Fruit fly (Drosophila melanogaster) whole organism, embryonic: ENCODE data around the gene CG12182.

Source experiments
- BtbVII ChIP-seq: fragments of 200-800 bp; sonication (Bioruptor generic); optimal IDR thresholded peaks from 3 replicates; lab custom pipeline; 2017; ENCODE audit warnings: missing biosample characterization, mild to moderate bottlenecking, missing genetic modification characterization
- C15 ChIP-seq: fragments of 200-800 bp; sonication (Bioruptor generic); IDR thresholded peaks from 3 replicates; pipeline ENCODE4 v1.3.6; 2022; ENCODE audit warnings: missing biosample characterization, missing genetic modification characterization
- CG10654 ChIP-seq: fragments of 200-800 bp; sonication (Bioruptor generic); optimal IDR thresholded peaks from 2 replicates; lab custom pipeline; 2016; ENCODE audit warnings: missing biosample characterization, missing genetic modification characterization
- CG11398 ChIP-seq: fragments of 200-800 bp; sonication (Bioruptor generic); optimal IDR thresholded peaks from 2 replicates; lab custom pipeline; 2016; ENCODE audit warnings: missing biosample characterization, missing genetic modification characterization
- CG11695 ChIP-seq: fragments of 200-800 bp; sonication (Bioruptor generic); IDR thresholded peaks from 3 replicates; pipeline ENCODE4 v1.3.6; 2022; ENCODE audit warnings: missing biosample characterization, missing genetic modification characterization
- CG12299 ChIP-seq: fragments of 200-800 bp; sonication (Bioruptor generic); optimal IDR thresholded peaks from 2 replicates; lab custom pipeline; 2018; ENCODE audit warnings: missing biosample characterization, mild to moderate bottlenecking, missing genetic modification characterization
- CG12744 ChIP-seq: fragments of 200-800 bp; sonication (Bioruptor generic); optimal IDR thresholded peaks from 2 replicates; lab custom pipeline; 2016; ENCODE audit warnings: missing biosample characterization, missing genetic modification characterization
- CG12942 ChIP-seq: fragments of 200-800 bp; sonication (Bioruptor generic); optimal IDR thresholded peaks from 3 replicates; lab custom pipeline; 2016; ENCODE audit warnings: missing biosample characterization, missing genetic modification characterization
- CG14441 ChIP-seq: fragments of 200-800 bp; sonication (Bioruptor generic); IDR thresholded peaks from 2 replicates; pipeline ENCODE4 v1.3.6; 2022; ENCODE audit warnings: missing biosample characterization, missing genetic modification characterization
- CG15073 ChIP-seq: fragments of 200-800 bp; sonication (Bioruptor generic); optimal IDR thresholded peaks from 2 replicates; lab custom pipeline; 2016; ENCODE audit warnings: missing biosample characterization, missing genetic modification characterization
- CG15696 ChIP-seq: fragments of 200-800 bp; sonication (Bioruptor generic); optimal IDR thresholded peaks from 2 replicates; lab custom pipeline; 2019; ENCODE audit warnings: missing biosample characterization, mild to moderate bottlenecking, missing genetic modification characterization, moderate library complexity
- CG17328 ChIP-seq: fragments of 200-800 bp; sonication (Bioruptor generic); IDR thresholded peaks from 2 replicates; pipeline ENCODE4 v1.3.6; 2022; ENCODE audit warnings: missing biosample characterization, missing genetic modification characterization
- CG17912 ChIP-seq: fragments of 200-800 bp; sonication (Bioruptor generic); optimal IDR thresholded peaks from 2 replicates; lab custom pipeline; 2018; ENCODE audit warnings: missing biosample characterization, mild to moderate bottlenecking, missing genetic modification characterization
- CG2120 ChIP-seq: fragments of 200-800 bp; sonication (Bioruptor generic); optimal IDR thresholded peaks from 3 replicates; lab custom pipeline; 2016; ENCODE audit warnings: missing biosample characterization, missing genetic modification characterization
- CG2129 ChIP-seq: fragments of 200-800 bp; sonication (Bioruptor generic); IDR thresholded peaks from 2 replicates; pipeline ENCODE4 v1.3.6; 2022; ENCODE audit warnings: missing biosample characterization, missing genetic modification characterization; ENCODE audit not compliant: partially characterized antibody
- CG3847 ChIP-seq: fragments of 200-800 bp; sonication (Bioruptor generic); IDR thresholded peaks from 2 replicates; pipeline ENCODE4 v1.3.6; 2022; ENCODE audit warnings: missing biosample characterization, missing genetic modification characterization
- CG7271 ChIP-seq: fragments of 200-800 bp; sonication (Bioruptor generic); optimal IDR thresholded peaks from 2 replicates; lab custom pipeline; 2018; ENCODE audit warnings: missing biosample characterization, mild to moderate bottlenecking, missing genetic modification characterization, moderate library complexity
- Dbx ChIP-seq: fragments of 200-800 bp; sonication (Bioruptor generic); IDR thresholded peaks from 3 replicates; pipeline ENCODE4 v1.3.6; 2022; ENCODE audit warnings: missing biosample characterization, missing genetic modification characterization
- Elba2 ChIP-seq: fragments of 200-800 bp; sonication (Bioruptor generic); optimal IDR thresholded peaks from 3 replicates; lab custom pipeline; 2016; ENCODE audit warnings: missing biosample characterization, missing genetic modification characterization
- Fer1 ChIP-seq: fragments of 200-800 bp; sonication (Bioruptor generic); optimal IDR thresholded peaks from 2 replicates; lab custom pipeline; 2017; ENCODE audit warnings: missing biosample characterization, mild to moderate bottlenecking, missing genetic modification characterization
- Fer3 ChIP-seq: fragments of 200-800 bp; sonication (Bioruptor generic); optimal IDR thresholded peaks from 2 replicates; lab custom pipeline; 2018; ENCODE audit warnings: missing biosample characterization, mild to moderate bottlenecking, missing genetic modification characterization, moderate library complexity
- GATAe ChIP-seq: fragments of 200-800 bp; sonication (Bioruptor generic); conservative IDR thresholded peaks from 2 replicates; pipeline ENCODE4 v1.3.6; 2022; ENCODE audit warnings: missing biosample characterization, missing genetic modification characterization
- Hand ChIP-seq: fragments of 200-800 bp; sonication (Bioruptor generic); optimal IDR thresholded peaks from 2 replicates; lab custom pipeline; 2017; ENCODE audit warnings: mild to moderate bottlenecking, missing biosample characterization, missing genetic modification reagents, missing genetic modification characterization
- Hr3 ChIP-seq: fragments of 200-800 bp; sonication (Bioruptor generic); optimal IDR thresholded peaks from 3 replicates; lab custom pipeline; 2016; ENCODE audit warnings: missing biosample characterization, missing genetic modification characterization
- Hr39 ChIP-seq: fragments of >200 bp; optimal IDR thresholded peaks from 2 replicates; lab custom pipeline; 2017
- Lpt ChIP-seq: fragments of >200 bp; optimal IDR thresholded peaks from 2 replicates; lab custom pipeline; 2018; ENCODE audit warnings: missing biosample characterization, missing genetic modification characterization
- Mrtf ChIP-seq: fragments of 200-800 bp; sonication (Bioruptor generic); IDR thresholded peaks from 3 replicates; pipeline ENCODE4 v1.3.6; 2022; ENCODE audit warnings: missing biosample characterization, missing genetic modification characterization
- NFAT ChIP-seq: fragments of 200-800 bp; sonication (Bioruptor generic); IDR thresholded peaks from 2 replicates; pipeline ENCODE4 v1.3.6; 2022; ENCODE audit warnings: missing biosample characterization, missing genetic modification characterization
- PHDP ChIP-seq: fragments of 200-800 bp; sonication (Bioruptor generic); optimal IDR thresholded peaks from 3 replicates; lab custom pipeline; 2018; ENCODE audit warnings: missing biosample characterization, mild to moderate bottlenecking, missing genetic modification characterization, moderate library complexity
- Rfx ChIP-seq: fragments of 200-800 bp; sonication (Bioruptor generic); IDR thresholded peaks from 2 replicates; pipeline ENCODE4 v1.3.6; 2022; ENCODE audit warnings: missing biosample characterization, missing genetic modification characterization
- Trl ChIP-seq, 3 experiments: fragments of >200 bp in 2 of 3; fragments of 200-800 bp in 1 of 3; sonication (Bioruptor generic) in 1 of 3; optimal IDR thresholded peaks; 2 replicates in 1 of 3; 3 replicates in 2 of 3; lab custom pipeline; 2016 to 2017; ENCODE audit warnings: missing biosample characterization in 1 of 3, missing genetic modification characterization in 1 of 3
- YL-1 ChIP-seq: fragments of 200-800 bp; sonication (Bioruptor generic); optimal IDR thresholded peaks from 3 replicates; lab custom pipeline; 2017; ENCODE audit warnings: missing biosample characterization, mild to moderate bottlenecking, missing genetic modification characterization
- abd-A ChIP-seq: fragments of 200-800 bp; sonication (Bioruptor generic); optimal IDR thresholded peaks from 3 replicates; lab custom pipeline; 2019; ENCODE audit warnings: missing biosample characterization, mild to moderate bottlenecking, missing genetic modification characterization, moderate library complexity
- ac ChIP-seq: fragments of 200-800 bp; sonication (Bioruptor generic); optimal IDR thresholded peaks from 3 replicates; lab custom pipeline; 2017; ENCODE audit warnings: missing biosample characterization, mild to moderate bottlenecking, missing genetic modification characterization
- bcd ChIP-seq: fragments of 200-800 bp; sonication (Bioruptor generic); optimal IDR thresholded peaks from 2 replicates; lab custom pipeline; 2017; ENCODE audit warnings: missing biosample characterization, mild to moderate bottlenecking, missing genetic modification characterization
- bigmax ChIP-seq: fragments of 200-800 bp; sonication (Bioruptor generic); optimal IDR thresholded peaks from 2 replicates; lab custom pipeline; 2018; ENCODE audit warnings: missing biosample characterization, mild to moderate bottlenecking, missing genetic modification characterization
- bowl ChIP-seq: fragments of 200-800 bp; sonication (Bioruptor generic); IDR thresholded peaks from 2 replicates; pipeline ENCODE4 v1.3.6; 2022; ENCODE audit warnings: missing biosample characterization, missing genetic modification characterization
- btn ChIP-seq: fragments of 200-800 bp; sonication (Bioruptor generic); optimal IDR thresholded peaks from 2 replicates; lab custom pipeline; 2016; ENCODE audit warnings: missing biosample characterization, missing genetic modification characterization
- da ChIP-seq: fragments of 200-800 bp; sonication (Bioruptor generic); optimal IDR thresholded peaks from 2 replicates; lab custom pipeline; 2016; ENCODE audit warnings: missing biosample characterization, missing genetic modification characterization
- fd64A ChIP-seq: fragments of 200-800 bp; sonication (Bioruptor generic); optimal IDR thresholded peaks from 3 replicates; lab custom pipeline; 2018; ENCODE audit warnings: missing biosample characterization, mild to moderate bottlenecking, missing genetic modification characterization
- ham ChIP-seq: fragments of 200-800 bp; sonication (Bioruptor generic); IDR thresholded peaks from 2 replicates; pipeline ENCODE4 v1.3.6; 2022; ENCODE audit warnings: missing biosample characterization, missing genetic modification characterization
- hbn ChIP-seq: fragments of 200-800 bp; sonication (Bioruptor generic); IDR thresholded peaks from 2 replicates; pipeline ENCODE4 v1.3.6; 2022; ENCODE audit warnings: missing biosample characterization, missing genetic modification characterization; ENCODE audit not compliant: partially characterized antibody
- kah ChIP-seq: fragments of 200-800 bp; sonication (Bioruptor generic); optimal IDR thresholded peaks from 2 replicates; lab custom pipeline; 2018; ENCODE audit warnings: missing biosample characterization, mild to moderate bottlenecking, missing genetic modification characterization
- lab ChIP-seq: fragments of 200-800 bp; sonication (Bioruptor generic); optimal IDR thresholded peaks from 3 replicates; lab custom pipeline; 2017; ENCODE audit warnings: missing biosample characterization, missing genetic modification characterization, mild to moderate bottlenecking, moderate library complexity, missing genetic modification reagents
- odd ChIP-seq: fragments of 200-800 bp; sonication (Bioruptor generic); optimal IDR thresholded peaks from 2 replicates; lab custom pipeline; 2017; ENCODE audit warnings: missing biosample characterization, mild to moderate bottlenecking, missing genetic modification characterization
- sd ChIP-seq: fragments of 200-800 bp; sonication (Bioruptor generic); optimal IDR thresholded peaks from 3 replicates; lab custom pipeline; 2018; ENCODE audit warnings: missing biosample characterization, mild to moderate bottlenecking, missing genetic modification characterization, moderate library complexity
- ssp ChIP-seq: fragments of 200-800 bp; sonication (Bioruptor generic); IDR thresholded peaks from 2 replicates; pipeline ENCODE4 v1.3.6; 2022; ENCODE audit warnings: missing biosample characterization, missing genetic modification characterization
- stwl ChIP-seq: fragments of 200-800 bp; sonication (Bioruptor generic); optimal IDR thresholded peaks from 3 replicates; lab custom pipeline; 2018; ENCODE audit warnings: missing biosample characterization, mild to moderate bottlenecking, missing genetic modification characterization, moderate library complexity
- sug ChIP-seq: fragments of 200-800 bp; optimal IDR thresholded peaks from 2 replicates; lab custom pipeline; 2019; ENCODE audit warnings: missing biosample characterization, mild to moderate bottlenecking, missing genetic modification characterization, moderate library complexity
- tin ChIP-seq: fragments of 200-800 bp; sonication (Bioruptor generic); optimal IDR thresholded peaks from 3 replicates; lab custom pipeline; 2016; ENCODE audit warnings: missing biosample characterization, missing genetic modification characterization
- trem ChIP-seq: fragments of 200-800 bp; optimal IDR thresholded peaks from 3 replicates; lab custom pipeline; 2019; ENCODE audit warnings: missing biosample characterization, mild to moderate bottlenecking, missing genetic modification characterization, moderate library complexity
- unc-4 ChIP-seq: fragments of 200-800 bp; sonication (Bioruptor generic); IDR thresholded peaks from 2 replicates; pipeline ENCODE4 v1.3.6; 2022; ENCODE audit warnings: missing biosample characterization, missing genetic modification characterization; ENCODE audit not compliant: partially characterized antibody

The CG12182 gene

DNA sequence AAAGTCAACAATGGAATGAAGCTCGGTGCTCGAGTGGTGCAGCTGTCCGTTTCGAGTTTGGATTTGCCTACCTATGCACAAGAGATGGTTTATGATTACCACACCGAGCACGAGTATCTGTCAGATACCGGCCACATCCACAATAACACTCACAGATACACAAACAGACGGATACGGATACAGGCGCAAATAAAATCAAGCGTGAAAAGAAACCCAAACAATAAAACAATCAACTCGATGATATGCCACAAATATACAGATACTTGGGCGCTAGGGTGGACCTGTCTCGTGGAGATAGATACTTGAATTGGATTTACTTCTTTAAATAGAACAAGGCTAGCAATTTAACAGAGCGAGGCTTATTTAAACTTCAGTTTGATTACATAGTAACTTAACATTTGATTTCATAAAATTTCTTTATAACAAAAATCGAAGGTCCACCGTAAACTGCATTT is 29.1 kb downstream of the CG12182 start (continued):
- TF ChIP-seq sug (tag; lab: Kevin White, UChicago) (peak; percentile 13), Elba2 (GFP tag; lab: Kevin White, UChicago) (no peak), Fer3 (peak; percentile 19), stwl (tag; lab: Kevin White, UChicago) (no peak), C15 (GFP tag; lab: Robert Waterston, UW) (no peak), CG10654 (GFP tag; lab: Kevin White, UChicago) (peak; percentile 9), CG17328 (GFP tag; lab: Robert Waterston, UW) (no peak), hbn (no peak), CG11398 (no peak), YL-1 (GFP tag; lab: Kevin White, UChicago) (no peak), CG11695 (0 out of 3 replicates have a peak, but pooled peaks have one; percentile 45), trem (tag; lab: Kevin White, UChicago) (peak; percentile 25), Hr39 (lab: Kevin White, UChicago) (no peak), btn (GFP tag; lab: Kevin White, UChicago) (no peak), Mrtf (GFP tag; lab: Robert Waterston, UW) (no peak), odd (peak; percentile 52), bcd (GFP tag; lab: Kevin White, UChicago) (no peak), CG12942 (no peak), CG12744 (peak; percentile 44), CG15696 (tag; lab: Kevin White, UChicago) (no peak), CG7271 (tag; lab: Kevin White, UChicago) (no peak), ac (GFP tag; lab: Kevin White, UChicago) (no peak), CG15073 (no peak), ssp (GFP tag; lab: Robert Waterston, UW) (no peak), Lpt (no peak), PHDP (peak; percentile 65), Dbx (GFP tag; lab: Robert Waterston, UW) (no peak), GATAe (no peak), Fer1 (peak; percentile 33), Trl (optimal IDR thresholded peaks at IDR 0.05; lab: Kevin White, UChicago) (no peak), Trl (GFP tag; optimal IDR thresholded peaks at IDR 0.05; lab: Kevin White, UChicago) (peak; percentile 18), kah (GFP tag; lab: Kevin White, UChicago) (no peak), unc-4 (no peak), da (GFP tag; lab: Kevin White, UChicago) (no peak), NFAT (GFP tag; lab: Robert Waterston, UW) (no peak), Hr3 (GFP tag; lab: Kevin White, UChicago) (no peak), CG3847 (GFP tag; lab: Robert Waterston, UW) (no peak), fd64A (peak; percentile 16), bowl (GFP tag; lab: Robert Waterston, UW) (no peak), ham (GFP tag; lab: Robert Waterston, UW) (no peak), CG12299 (no peak), CG14441 (GFP tag; lab: Robert Waterston, UW) (peak; percentile 13; the same call in 1 of the 2 replicates), Rfx (no peak), lab (GFP tag; lab: Kevin White, UChicago) (peak; percentile 70), Hand (GFP tag; lab: Kevin White, UChicago) (no peak), abd-A (tag; lab: Kevin White, UChicago) (no peak), BtbVII (GFP tag; lab: Kevin White, UChicago) (peak; percentile 27), bigmax (GFP tag; lab: Kevin White, UChicago) (no peak), CG17912 (GFP tag; lab: Kevin White, UChicago) (no peak), sd (tag; lab: Kevin White, UChicago) (peak; percentile 22), CG2129 (GFP tag; lab: Robert Waterston, UW) (no peak), CG2120 (GFP tag; lab: Kevin White, UChicago) (peak; percentile 16), tin (GFP tag; lab: Kevin White, UChicago) (no peak)
